Worm (Caenorhabditis elegans) whole organism, L3 larva: ENCODE data around the gene Y60A3A.25.

Experiments
- elt-1 ChIP-seq: fragments of 150-350 bp; optimal IDR thresholded peaks from 2 replicates; lab custom pipeline; 2014; ENCODE audit warnings: missing biosample characterization, missing genetic modification characterization
- nhr-237 ChIP-seq: fragments of 150-350 bp; optimal IDR thresholded peaks from 2 replicates; lab custom pipeline; 2014; ENCODE audit warnings: missing biosample characterization, missing genetic modification characterization
- pha-4 ChIP-seq: fragments of 150-350 bp; optimal IDR thresholded peaks from 2 replicates; lab custom pipeline; 2014; ENCODE audit warnings: missing biosample characterization, missing genetic modification reagents, missing genetic modification characterization
- skn-1 ChIP-seq: fragments of 150-350 bp; optimal IDR thresholded peaks from 2 replicates; lab custom pipeline; 2014; ENCODE audit warnings: missing biosample characterization, missing genetic modification characterization

ce11 chrV:19987684-19988083, 6.3 kb downstream of the Y60A3A.25 start, which contains the start of gene sri-67:
- TF ChIP-seq elt-1 (tag; lab: Kevin White, UChicago) (no peak), skn-1 (no peak), nhr-237 (tag; lab: Kevin White, UChicago) (no peak), pha-4 (tag; lab: Kevin White, UChicago) (no peak)
